Worm (Caenorhabditis elegans) whole organism, L3 larva: Measurements from ENCODE around the gene gst-32.
"Not testable (repeated sequence)": the region's sequence is repeated elsewhere in the genome, so short reads cannot be mapped to it uniquely, and the experiment has no call there.

Experiments used
- ZK546.5 ChIP-seq: sonication (generic microtip); optimal IDR thresholded peaks from 2 replicates; lab custom pipeline; 2017; ENCODE audit warnings: missing biosample characterization, missing genetic modification characterization
- aly-2 ChIP-seq: fragments of 150-350 bp; optimal IDR thresholded peaks from 2 replicates; lab custom pipeline; 2014; ENCODE audit warnings: missing biosample characterization, missing genetic modification characterization
- ama-1 ChIP-seq: fragments of 150-350 bp; optimal IDR thresholded peaks from 2 replicates; lab custom pipeline; 2018
- ceh-16 ChIP-seq: sonication (generic microtip); optimal IDR thresholded peaks from 2 replicates; lab custom pipeline; 2017; ENCODE audit warnings: missing biosample characterization, missing genetic modification characterization
- ceh-82 ChIP-seq: fragments of 150-350 bp; optimal IDR thresholded peaks from 2 replicates; lab custom pipeline; 2014; ENCODE audit warnings: missing biosample characterization, missing genetic modification characterization
- daf-12 ChIP-seq: fragments of 150-350 bp; optimal IDR thresholded peaks from 2 replicates; lab custom pipeline; 2014; ENCODE audit warnings: missing biosample characterization, missing genetic modification reagents, missing genetic modification characterization
- egl-27 ChIP-seq: sonication (generic microtip); optimal IDR thresholded peaks from 4 replicates; lab custom pipeline; 2017; ENCODE audit warnings: missing biosample characterization, missing genetic modification reagents, missing genetic modification characterization
- egl-5 ChIP-seq: fragments of 150-350 bp; optimal IDR thresholded peaks from 2 replicates; lab custom pipeline; 2017; ENCODE audit warnings: missing biosample characterization, missing genetic modification reagents, missing genetic modification characterization, inconsistent platforms
- elt-1 ChIP-seq: fragments of 150-350 bp; optimal IDR thresholded peaks from 2 replicates; lab custom pipeline; 2014; ENCODE audit warnings: missing biosample characterization, missing genetic modification characterization
- elt-2 ChIP-seq: sonication (generic microtip); optimal IDR thresholded peaks from 2 replicates; lab custom pipeline; 2016; ENCODE audit warnings: missing genetic modification reagents, mild to moderate bottlenecking, missing genetic modification characterization, missing compliant biosample characterization
- elt-3 ChIP-seq, 3 experiments: fragments of 150-350 bp in 1 of 3; sonication (generic microtip) in 2 of 3; optimal IDR thresholded peaks; 2 replicates in 2 of 3; 4 replicates in 1 of 3; lab custom pipeline; 2014 to 2017; ENCODE audit warnings: missing biosample characterization in 3 of 3, missing genetic modification characterization in 3 of 3
- fkh-10 ChIP-seq: sonication (generic microtip); optimal IDR thresholded peaks from 2 replicates; lab custom pipeline; 2017; ENCODE audit warnings: missing biosample characterization, missing genetic modification reagents, missing genetic modification characterization
- fkh-2 ChIP-seq: fragments of 150-350 bp; optimal IDR thresholded peaks from 2 replicates; lab custom pipeline; 2014; ENCODE audit warnings: missing biosample characterization, missing genetic modification reagents, missing genetic modification characterization
- fos-1 ChIP-seq: fragments of 150-350 bp; optimal IDR thresholded peaks from 2 replicates; lab custom pipeline; 2014; ENCODE audit warnings: missing biosample characterization, missing genetic modification characterization
- hmg-11 ChIP-seq: sonication (generic microtip); optimal IDR thresholded peaks from 2 replicates; lab custom pipeline; 2016; ENCODE audit warnings: missing genetic modification characterization, missing compliant biosample characterization
- lin-15B ChIP-seq: fragments of 150-350 bp; optimal IDR thresholded peaks from 2 replicates; lab custom pipeline; 2014; ENCODE audit warnings: missing biosample characterization, missing genetic modification characterization
- lin-39 ChIP-seq: fragments of 150-350 bp; optimal IDR thresholded peaks from 2 replicates; lab custom pipeline; 2018; ENCODE audit warnings: missing biosample characterization, missing genetic modification reagents, missing genetic modification characterization
- mdl-1 ChIP-seq: fragments of 150-350 bp; optimal IDR thresholded peaks from 2 replicates; lab custom pipeline; 2014; ENCODE audit warnings: missing biosample characterization, missing genetic modification characterization
- mml-1 ChIP-seq: fragments of 150-350 bp; sonication (generic microtip); optimal IDR thresholded peaks from 3 replicates; lab custom pipeline; 2014; ENCODE audit warnings: missing biosample characterization, missing genetic modification characterization
- nfya-1 ChIP-seq: sonication (generic microtip); optimal IDR thresholded peaks from 2 replicates; lab custom pipeline; 2017; ENCODE audit warnings: missing genetic modification characterization, mild to moderate bottlenecking, missing compliant biosample characterization, antibody characterized with exemption, moderate library complexity; ENCODE audit not compliant: insufficient read depth
- nhr-11 ChIP-seq: fragments of 150-350 bp; optimal IDR thresholded peaks from 2 replicates; lab custom pipeline; 2014; ENCODE audit warnings: missing biosample characterization, missing genetic modification characterization
- nhr-12 ChIP-seq: fragments of 150-350 bp; optimal IDR thresholded peaks from 2 replicates; lab custom pipeline; 2014; ENCODE audit warnings: missing biosample characterization, missing genetic modification characterization
- nhr-23 ChIP-seq: fragments of 150-350 bp; optimal IDR thresholded peaks from 2 replicates; lab custom pipeline; 2014; ENCODE audit warnings: missing biosample characterization, missing genetic modification reagents, missing genetic modification characterization
- nhr-237 ChIP-seq: fragments of 150-350 bp; optimal IDR thresholded peaks from 2 replicates; lab custom pipeline; 2014; ENCODE audit warnings: missing biosample characterization, missing genetic modification characterization
- nhr-25 ChIP-seq: sonication (generic microtip); optimal IDR thresholded peaks from 2 replicates; lab custom pipeline; 2017; ENCODE audit warnings: missing biosample characterization, missing genetic modification characterization
- nhr-28 ChIP-seq: fragments of 150-350 bp; optimal IDR thresholded peaks from 2 replicates; lab custom pipeline; 2014; ENCODE audit warnings: missing biosample characterization, missing genetic modification characterization
- nhr-43 ChIP-seq: sonication (generic microtip); optimal IDR thresholded peaks from 2 replicates; lab custom pipeline; 2016; ENCODE audit warnings: mild to moderate bottlenecking, missing genetic modification characterization, missing compliant biosample characterization; ENCODE audit not compliant: poor library complexity, severe bottlenecking
- nhr-67 ChIP-seq: fragments of 150-350 bp; optimal IDR thresholded peaks from 2 replicates; lab custom pipeline; 2014; ENCODE audit warnings: missing biosample characterization, missing genetic modification characterization
- nhr-76 ChIP-seq: fragments of 150-350 bp; sonication (generic microtip); optimal IDR thresholded peaks from 5 replicates; lab custom pipeline; 2014; ENCODE audit warnings: missing biosample characterization, missing genetic modification characterization
- nhr-77 ChIP-seq: fragments of 150-350 bp; optimal IDR thresholded peaks from 2 replicates; lab custom pipeline; 2014; ENCODE audit warnings: missing biosample characterization, missing genetic modification characterization
- pha-4 ChIP-seq: fragments of 150-350 bp; optimal IDR thresholded peaks from 2 replicates; lab custom pipeline; 2014; ENCODE audit warnings: missing biosample characterization, missing genetic modification reagents, missing genetic modification characterization
- pqm-1 ChIP-seq: fragments of 150-350 bp; optimal IDR thresholded peaks from 2 replicates; lab custom pipeline; 2017; ENCODE audit warnings: missing biosample characterization, missing genetic modification characterization, inconsistent platforms
- sea-2 ChIP-seq: fragments of 150-350 bp; sonication (generic microtip); optimal IDR thresholded peaks from 4 replicates; lab custom pipeline; 2014; ENCODE audit warnings: missing biosample characterization, missing genetic modification reagents, missing genetic modification characterization
- skn-1 ChIP-seq: fragments of 150-350 bp; optimal IDR thresholded peaks from 2 replicates; lab custom pipeline; 2014; ENCODE audit warnings: missing biosample characterization, missing genetic modification characterization
- snpc-4 ChIP-seq: fragments of 150-350 bp; optimal IDR thresholded peaks from 2 replicates; lab custom pipeline; 2014; ENCODE audit warnings: missing biosample characterization, missing genetic modification characterization
- tbx-2 ChIP-seq: sonication (generic microtip); optimal IDR thresholded peaks from 2 replicates; lab custom pipeline; 2016; ENCODE audit warnings: mild to moderate bottlenecking, missing genetic modification characterization, missing compliant biosample characterization
- unc-39 ChIP-seq: sonication (generic microtip); optimal IDR thresholded peaks from 4 replicates; lab custom pipeline; 2017; ENCODE audit warnings: missing biosample characterization, missing genetic modification characterization
- unc-62 ChIP-seq: fragments of 150-350 bp; sonication (generic microtip); optimal IDR thresholded peaks from 4 replicates; lab custom pipeline; 2014; ENCODE audit warnings: missing biosample characterization, missing genetic modification reagents, missing genetic modification characterization
- zag-1 ChIP-seq: fragments of 150-350 bp; optimal IDR thresholded peaks from 2 replicates; lab custom pipeline; 2014; ENCODE audit warnings: missing biosample characterization, missing genetic modification characterization
- ztf-11 ChIP-seq: fragments of 150-350 bp; optimal IDR thresholded peaks from 2 replicates; lab custom pipeline; 2014; ENCODE audit warnings: missing biosample characterization, missing genetic modification characterization
- ztf-4 ChIP-seq: fragments of 150-350 bp; optimal IDR thresholded peaks from 2 replicates; lab custom pipeline; 2014; ENCODE audit warnings: missing biosample characterization, missing genetic modification characterization

The gst-32 gene

DNA sequence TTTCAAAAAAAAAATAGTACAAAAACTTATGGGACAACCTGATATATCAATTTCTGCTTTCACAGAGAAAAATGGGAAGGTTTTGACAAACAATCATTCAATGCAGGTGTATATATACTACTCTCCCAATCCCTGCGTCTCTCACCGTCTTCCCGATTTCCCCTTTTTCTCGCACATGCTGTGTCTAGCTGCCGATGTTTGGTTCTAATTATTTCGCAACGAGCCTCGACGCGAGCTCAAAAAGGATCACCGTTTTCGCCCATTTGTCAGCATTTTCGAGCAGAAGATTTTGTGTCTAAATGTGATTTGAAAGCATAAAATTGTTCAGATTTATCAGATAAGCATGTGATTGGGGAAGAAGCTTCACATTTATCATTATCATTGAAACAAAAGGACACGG lies 5.2 kb downstream of the gst-32 start:
- no peak for TF ChIP-seq ama-1 (lab: Kevin White, UChicago)
- TF ChIP-seq unc-39 (tag; lab: Kevin White, UChicago): no peak
- no peak for TF ChIP-seq snpc-4 (tag; lab: Kevin White, UChicago)
- no peak for TF ChIP-seq nhr-23
- peak; percentile 46 for TF ChIP-seq lin-39 (tag; lab: Kevin White, UChicago)
- peak; percentile 37 for TF ChIP-seq nfya-1 (tag; lab: Kevin White, UChicago)
- TF ChIP-seq nhr-237 (tag; lab: Kevin White, UChicago): no peak
- TF ChIP-seq nhr-77 (tag; lab: Kevin White, UChicago): no peak
- TF ChIP-seq pha-4: peak; percentile 54
- no peak for TF ChIP-seq nhr-76 (tag; lab: Kevin White, UChicago)
- TF ChIP-seq skn-1 (tag; lab: Kevin White, UChicago): peak; percentile 76
- no peak for TF ChIP-seq nhr-67 (tag; lab: Kevin White, UChicago)
- no peak for TF ChIP-seq elt-3 (tag; optimal IDR thresholded peaks at IDR 0.05; lab: Kevin White, UChicago)
- TF ChIP-seq pqm-1 (tag; lab: Kevin White, UChicago): no peak
- TF ChIP-seq egl-27 (tag; lab: Kevin White, UChicago): no peak
- TF ChIP-seq ztf-4: no peak
- no peak for TF ChIP-seq mdl-1 (tag; lab: Kevin White, UChicago)

DNA sequence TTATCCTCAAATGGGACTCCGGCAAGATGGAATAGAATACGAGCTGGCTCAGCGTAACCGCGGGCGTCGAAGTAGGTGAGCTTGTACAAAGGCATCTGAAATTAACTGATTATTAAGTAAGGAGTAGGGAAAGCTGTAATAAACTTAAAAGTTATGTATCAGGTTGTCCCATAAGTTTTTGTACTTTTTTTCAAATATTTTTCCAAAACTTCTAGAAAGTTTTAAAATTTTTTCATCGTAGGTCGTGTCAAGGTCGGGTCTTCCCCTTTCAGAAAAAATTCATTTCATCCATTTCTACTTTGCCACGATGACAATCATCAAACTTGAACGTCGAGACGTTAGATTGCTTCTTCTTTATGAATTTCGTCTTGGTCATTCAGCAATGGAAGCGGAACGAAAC lies 6.6 kb downstream of the gst-32 start, which contains the start of gene gst-39:
Gene gst-39, minus strand, starts transcription at position 101 of the 400 bp plus-strand sequence.
- not testable (repeated sequence) for TF ChIP-seq ceh-16 (tag; lab: Kevin White, UChicago); lin-15B (tag; lab: Kevin White, UChicago); unc-62 (GFP tag; lab: Kevin White, UChicago)

DNA sequence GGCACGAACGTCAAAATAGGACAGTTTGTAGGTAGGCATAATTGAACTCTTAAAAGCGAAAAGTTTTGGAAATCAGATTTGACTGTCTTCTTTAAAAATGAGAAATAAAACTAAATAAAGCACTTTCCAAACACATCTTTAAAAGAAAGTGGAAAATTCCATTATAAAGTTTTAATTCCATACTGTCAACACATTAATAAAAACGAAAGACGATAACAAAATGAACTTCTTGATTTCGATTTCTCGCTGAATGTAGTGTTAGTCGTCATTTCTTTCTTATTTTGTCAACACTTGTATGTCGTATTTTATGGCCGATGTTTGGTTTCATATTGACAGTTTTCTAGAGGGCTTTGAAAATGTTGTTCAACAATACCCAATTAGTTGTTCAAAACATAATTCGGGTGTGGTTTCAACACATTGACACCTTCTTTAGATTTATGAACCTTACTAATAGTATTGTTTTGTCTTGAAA lies 8.5 kb downstream of the gst-32 start, which contains the start of gene gst-29:
Gene gst-29, minus strand, starts transcription at position 51 of the 472 bp plus-strand sequence.
- TF ChIP-seq pqm-1 (tag; lab: Kevin White, UChicago) (peak; percentile 33), mml-1 (tag; lab: Kevin White, UChicago) (no peak), pha-4 (peak; percentile 43), elt-2 (tag; lab: Kevin White, UChicago) (peak; percentile 6)

DNA sequence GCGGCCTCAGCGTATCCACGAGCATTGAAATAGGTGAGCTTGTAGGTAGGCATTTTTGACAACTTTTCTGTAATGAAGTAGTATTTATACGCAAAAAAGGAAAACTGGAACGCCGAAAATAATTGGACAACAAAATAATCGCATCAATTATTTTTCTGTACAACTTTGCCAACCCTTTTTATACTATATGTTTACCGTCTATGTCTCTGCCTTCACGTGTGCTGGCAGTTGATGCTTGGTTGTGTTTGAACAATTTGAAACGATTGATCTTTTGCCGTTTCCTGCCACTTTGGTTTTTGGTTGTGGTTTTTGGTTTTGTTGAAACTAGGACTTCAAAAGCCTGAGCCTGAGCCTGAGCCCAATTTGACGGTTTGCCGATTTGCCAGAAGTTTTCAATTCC lies 11.1 kb downstream of the gst-32 start, which contains the start of gene gst-28:
Gene gst-28, minus strand, starts transcription at position 238 of the 400 bp plus-strand sequence.
- TF ChIP-seq aly-2 (tag; lab: Kevin White, UChicago) (no peak), elt-2 (tag; lab: Kevin White, UChicago) (peak; percentile 15), sea-2 (GFP tag; lab: Kevin White, UChicago) (no peak), skn-1 (tag; lab: Kevin White, UChicago) (no peak), nhr-11 (tag; lab: Kevin White, UChicago) (no peak), pqm-1 (tag; lab: Kevin White, UChicago) (peak; percentile 41), zag-1 (tag; lab: Kevin White, UChicago) (no peak), pha-4 (peak; percentile 40), ceh-16 (tag; lab: Kevin White, UChicago) (no peak)

DNA sequence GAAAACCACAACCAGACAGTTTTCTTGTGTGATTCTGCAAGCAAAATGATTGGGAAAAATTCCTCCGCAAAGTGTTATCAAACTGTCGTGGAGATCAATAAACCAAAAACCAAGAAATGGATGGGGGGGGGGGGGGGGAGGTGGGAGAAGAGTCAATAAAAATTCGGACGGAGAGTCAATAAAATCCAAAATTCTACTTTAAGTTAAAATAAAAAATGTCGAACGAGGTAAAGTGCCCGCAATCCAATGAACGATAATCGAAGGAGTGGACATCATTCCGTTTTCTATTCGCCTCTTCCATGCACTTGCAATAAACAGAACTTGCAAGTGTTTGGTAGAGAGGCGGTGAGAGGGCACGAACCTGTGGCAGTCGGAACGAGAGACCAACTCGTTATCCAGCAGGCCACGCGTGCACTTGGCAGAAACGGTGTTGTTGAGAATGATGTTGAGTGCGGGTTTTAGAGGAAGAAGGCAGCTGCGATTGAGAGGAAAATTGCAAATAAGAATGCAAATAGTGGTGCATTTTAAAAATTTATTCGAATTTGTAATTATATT lies 12.6 kb downstream of the gst-32 start, which contains the start of gene gst-27:
Gene gst-27, minus strand, starts transcription at position 51 of the 555 bp plus-strand sequence.
- peak; percentile 62 for TF ChIP-seq nhr-23
- peak in 1 of 3 experiments; percentile 33 for TF ChIP-seq elt-3 (tag; optimal IDR thresholded peaks at IDR 0.05; lab: Kevin White, UChicago)
- TF ChIP-seq pha-4: peak; percentile 86
- TF ChIP-seq hmg-11 (tag; lab: Kevin White, UChicago): peak; percentile 94
- TF ChIP-seq nhr-12 (tag; lab: Kevin White, UChicago): no peak
- TF ChIP-seq nfya-1 (tag; lab: Kevin White, UChicago): peak; percentile 84
- no peak for TF ChIP-seq unc-39 (tag; lab: Kevin White, UChicago)
- TF ChIP-seq elt-2 (tag; lab: Kevin White, UChicago): peak; percentile 73
- TF ChIP-seq ZK546.5: no peak
- TF ChIP-seq ceh-16 (tag; lab: Kevin White, UChicago): no peak
- no peak for TF ChIP-seq ztf-11 (tag; lab: Kevin White, UChicago)
- peak; percentile 77 for TF ChIP-seq snpc-4 (tag; lab: Kevin White, UChicago)
- no peak for TF ChIP-seq fkh-2 (tag; lab: Kevin White, UChicago)
- peak; percentile 80 for TF ChIP-seq tbx-2
- no peak for TF ChIP-seq daf-12
- TF ChIP-seq egl-5: peak; percentile 77
- TF ChIP-seq fos-1 (tag; lab: Kevin White, UChicago): peak; percentile 68
- TF ChIP-seq pqm-1 (tag; lab: Kevin White, UChicago): peak; percentile 45
- TF ChIP-seq nhr-43 (tag; lab: Kevin White, UChicago): peak; percentile 82
- TF ChIP-seq sea-2 (GFP tag; lab: Kevin White, UChicago): no peak
- TF ChIP-seq zag-1 (tag; lab: Kevin White, UChicago): no peak
- TF ChIP-seq ztf-4: peak; percentile 23
- peak; percentile 37 for TF ChIP-seq ceh-82 (tag; lab: Kevin White, UChicago)
- no peak for TF ChIP-seq fkh-10 (GFP tag; lab: Kevin White, UChicago)
- no peak for TF ChIP-seq mml-1 (tag; lab: Kevin White, UChicago)
- TF ChIP-seq lin-15B (tag; lab: Kevin White, UChicago): peak; percentile 61
- peak; percentile 70 for TF ChIP-seq nhr-25 (tag; lab: Kevin White, UChicago)
- no peak for TF ChIP-seq nhr-28 (tag; lab: Kevin White, UChicago)
- no peak for TF ChIP-seq elt-1
- TF ChIP-seq mdl-1 (tag; lab: Kevin White, UChicago): no peak
- no peak for TF ChIP-seq nhr-11 (tag; lab: Kevin White, UChicago)
